Fruit fly (Drosophila melanogaster): ENCODE measurements around the gene Sirt7.
A peak's percentile ranks its signal among the peaks of the same experiment; 100 is the strongest.

Sirt7 gene

DNA sequence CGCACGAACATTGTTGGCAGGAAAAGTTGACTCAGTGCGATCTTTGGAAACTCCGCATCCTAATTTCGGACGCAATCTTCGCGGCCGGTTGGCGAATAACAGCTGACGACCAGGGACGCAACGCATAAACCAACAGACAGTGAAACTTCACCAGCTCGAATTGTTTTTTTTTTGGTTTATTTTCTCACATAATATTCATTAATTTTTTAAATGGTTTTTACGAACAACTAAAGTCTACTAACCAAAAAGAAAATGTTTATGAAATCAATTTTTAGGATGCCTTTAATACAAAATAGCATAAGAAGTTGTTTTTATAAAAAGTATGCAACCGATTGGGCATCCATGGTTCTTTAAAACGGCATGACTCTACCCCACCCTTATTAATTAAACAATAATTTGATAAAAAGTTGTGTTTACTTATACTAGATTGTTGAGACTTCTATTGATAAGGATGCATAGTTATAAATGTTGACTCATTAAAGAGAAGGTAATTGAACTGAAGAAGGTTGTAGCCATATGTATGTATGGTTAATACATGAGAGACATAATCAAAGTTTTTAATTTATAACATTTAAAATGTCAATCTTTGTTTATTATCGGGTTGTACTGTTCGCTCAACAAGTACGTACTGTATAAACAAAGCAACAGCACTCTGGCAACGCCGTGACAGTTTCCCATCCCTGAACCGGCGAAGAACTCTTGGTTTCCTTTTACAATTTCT lies 21.7 kb upstream of the Sirt7 start, which contains the start of the genes beta4GalNAcTB and Cpsf100 (continued):
- TF ChIP-seq lola (GFP tag; optimal IDR thresholded peaks at IDR 0.05) (peak in 1 of 3 experiments; percentile 81), CG1024 (GFP tag; IDR thresholded peaks at IDR 0.05) (peak; percentile 34; the same call in 1 of the 2 replicates), Sox102F (GFP tag; optimal IDR thresholded peaks at IDR 0.05) (peak; percentile 64), CG7372 (GFP tag; IDR thresholded peaks at IDR 0.05) (peak; percentile 34), seq (GFP tag; IDR thresholded peaks at IDR 0.05) (peak; percentile 47; the same call in 1 of the 2 replicates), p53 (GFP tag; optimal IDR thresholded peaks at IDR 0.05) (no peak), CG11696 (GFP tag; IDR thresholded peaks at IDR 0.05) (0 out of 2 replicates have a peak, but pooled peaks have one; percentile 37), danr (GFP tag; IDR thresholded peaks at IDR 0.05) (0 out of 2 replicates have a peak, but pooled peaks have one; percentile 20), Bgb (GFP tag; IDR thresholded peaks at IDR 0.05; ENCODE audit: partially characterized antibody) (no peak), CG11504 (tag; optimal IDR thresholded peaks at IDR 0.05) (peak; percentile 72), CG31441 (GFP tag; IDR thresholded peaks at IDR 0.05) (peak; percentile 74), CG1792 (GFP tag; optimal IDR thresholded peaks at IDR 0.05) (no peak), Atf3 (GFP tag; optimal IDR thresholded peaks at IDR 0.05) (peak; percentile 10), dmrt99B (tag; optimal IDR thresholded peaks at IDR 0.05) (peak; percentile 72), Trl (optimal IDR thresholded peaks at IDR 0.05) (no peak), Trl (GFP tag; optimal IDR thresholded peaks at IDR 0.05) (peak; percentile 48), Hr78 (GFP tag; optimal IDR thresholded peaks at IDR 0.05) (no peak), Ptx1 (GFP tag; IDR thresholded peaks at IDR 0.05) (peak; percentile 80), toy (GFP tag; IDR thresholded peaks at IDR 0.05) (no peak), bigmax (GFP tag; optimal IDR thresholded peaks at IDR 0.05) (no peak), CG2202 (tag; optimal IDR thresholded peaks at IDR 0.05) (peak; percentile 29), dati (GFP tag; IDR thresholded peaks at IDR 0.05) (0 out of 2 replicates have a peak, but pooled peaks have one; percentile 22)

DNA sequence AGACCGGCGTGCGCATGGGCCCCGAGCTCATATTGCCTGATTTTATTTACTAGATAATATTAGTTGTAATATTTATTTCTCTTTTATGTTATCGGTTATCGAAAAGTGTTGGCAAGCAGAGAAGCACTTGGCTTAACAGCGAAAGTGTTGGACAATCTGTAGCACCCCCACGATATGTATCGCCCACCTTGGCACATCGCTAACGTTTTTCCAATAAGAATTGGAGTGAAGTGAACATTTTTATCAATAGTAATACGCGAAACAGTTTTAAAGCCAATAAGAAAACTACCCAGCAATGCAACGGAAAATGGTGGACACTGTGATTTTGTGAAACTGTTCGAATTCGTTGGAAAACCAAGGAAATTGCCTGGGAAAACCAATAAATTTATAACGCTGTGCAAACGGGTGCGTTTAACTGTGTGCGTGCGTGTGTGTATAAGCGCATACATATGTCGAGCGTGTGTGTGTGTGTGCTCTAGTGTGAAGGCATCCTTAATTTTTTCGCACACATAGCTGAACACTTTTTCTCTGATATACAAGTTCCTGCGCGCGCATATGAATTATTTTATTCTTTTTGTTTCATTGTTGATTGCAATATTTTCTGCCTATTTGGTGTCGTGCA lies 16.7 kb upstream of the Sirt7 start, which contains the start of the genes Slu7 and Pkc98E:
Gene Slu7 (minus strand): TSS at position 112 of the 622 bp plus-strand sequence.
Gene Pkc98E (plus strand): TSS at position 197 of the 622 bp plus-strand sequence.
- TF ChIP-seq CG31388 (GFP tag; optimal IDR thresholded peaks at IDR 0.05) (no peak), eve (GFP tag; optimal IDR thresholded peaks at IDR 0.05) (no peak), CG4282 (GFP tag; optimal IDR thresholded peaks at IDR 0.05) (peak; percentile 53), CG13287 (GFP tag; IDR thresholded peaks at IDR 0.05; ENCODE audit: partially characterized antibody) (peak; percentile 89), CG12236 (GFP tag; optimal IDR thresholded peaks at IDR 0.05) (no peak), odd (GFP tag; optimal IDR thresholded peaks at IDR 0.05) (no peak), CG14050 (GFP tag; IDR thresholded peaks at IDR 0.05) (peak; percentile 25; the same call in 1 of the 3 replicates), peb (GFP tag; IDR thresholded peaks at IDR 0.05) (no peak), CG17829 (tag; optimal IDR thresholded peaks at IDR 0.05) (peak; percentile 51), ro (GFP tag; IDR thresholded peaks at IDR 0.05) (no peak), CG2199 (GFP tag; IDR thresholded peaks at IDR 0.05) (0 out of 3 replicates have a peak, but pooled peaks have one; percentile 52), Adf1 (GFP tag; IDR thresholded peaks at IDR 0.05) (peak; percentile 34; the same call in 1 of the 2 replicates), nerfin-2 (GFP tag; IDR thresholded peaks at IDR 0.05; ENCODE audit: partially characterized antibody) (peak; percentile 80), CG32767 (GFP tag; IDR thresholded peaks at IDR 0.05) (peak; percentile 10; the same call in 1 of the 2 replicates), Sin3A (optimal IDR thresholded peaks at IDR 0.05) (peak; percentile 86), CG7987 (GFP tag; optimal IDR thresholded peaks at IDR 0.05) (peak; percentile 75), zfh2 (GFP tag; optimal IDR thresholded peaks at IDR 0.05) (peak; percentile 84), CG8281 (tag; optimal IDR thresholded peaks at IDR 0.05) (no peak), CG17802 (tag; optimal IDR thresholded peaks at IDR 0.05) (peak; percentile 13), CG3281 (GFP tag; optimal IDR thresholded peaks at IDR 0.05) (peak; percentile 48), eyg (GFP tag; optimal IDR thresholded peaks at IDR 0.05) (peak; percentile 45), jing (GFP tag; optimal IDR thresholded peaks at IDR 0.05) (no peak), br (optimal IDR thresholded peaks at IDR 0.05) (no peak), CG15601 (tag; optimal IDR thresholded peaks at IDR 0.05) (no peak), CG8388 (GFP tag; optimal IDR thresholded peaks at IDR 0.05) (no peak), shn (GFP tag; optimal IDR thresholded peaks at IDR 0.05) (peak; percentile 66), Drgx (GFP tag; IDR thresholded peaks at IDR 0.05) (no peak), CG2712 (tag; optimal IDR thresholded peaks at IDR 0.05) (peak; percentile 44)

Data from whole organism, embryonic.